Worm (Caenorhabditis elegans) whole organism, midembryonic: ENCODE measurements around the gene srz-74.

ENCODE experiments used
- cog-1 ChIP-seq: sonication (generic microtip); optimal IDR thresholded peaks from 2 replicates; lab custom pipeline; 2016; ENCODE audit warnings: missing genetic modification characterization, missing compliant biosample characterization
- flt-1 ChIP-seq: fragments of 200-800 bp; sonication (Bioruptor generic); IDR thresholded peaks from 2 replicates; pipeline ENCODE4 v1.3.6; 2022; ENCODE audit warnings: missing genetic modification characterization, missing compliant biosample characterization
- klf-2 ChIP-seq: fragments of 200-800 bp; sonication (Bioruptor generic); conservative IDR thresholded peaks from 2 replicates; pipeline ENCODE4 v1.3.6; 2022; ENCODE audit warnings: missing genetic modification reagents, missing genetic modification characterization, missing compliant biosample characterization
- ref-1 ChIP-seq: fragments of 200-800 bp; sonication (Bioruptor generic); conservative IDR thresholded peaks from 2 replicates; pipeline ENCODE4 v1.3.6; 2022; ENCODE audit warnings: missing genetic modification reagents, missing genetic modification characterization, missing compliant biosample characterization
- tab-1 ChIP-seq: fragments of 200-800 bp; sonication (Bioruptor generic); IDR thresholded peaks from 2 replicates; pipeline ENCODE4 v1.3.6; 2022; ENCODE audit warnings: missing genetic modification characterization, missing compliant biosample characterization

DNA sequence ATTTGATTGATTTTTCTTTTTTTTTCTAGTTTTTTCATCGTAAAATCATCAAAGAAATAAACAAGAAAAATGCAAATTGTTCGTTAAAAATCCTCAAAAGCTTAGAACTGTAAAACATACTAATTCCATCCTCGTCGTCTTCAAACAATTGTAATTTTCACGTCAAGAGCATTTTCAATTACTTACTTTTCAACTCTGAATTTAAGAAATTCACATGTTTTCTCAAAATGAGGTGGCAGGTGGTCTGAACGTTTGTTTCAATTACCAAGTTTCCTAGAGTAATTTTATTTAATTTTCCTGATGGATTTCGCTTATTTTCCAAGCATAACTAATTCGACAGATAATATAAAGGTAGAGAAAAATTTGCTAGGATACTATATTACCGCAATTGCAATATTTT is 5.9 kb upstream of the srz-74 start, which contains the start of gene srz-104:
- TF ChIP-seq tab-1 (GFP tag; lab: Robert Waterston, UW), result no peak
- no peak for TF ChIP-seq ref-1
- TF ChIP-seq flt-1, result no peak
- no peak for TF ChIP-seq cog-1 (tag; lab: Kevin White, UChicago)
- no peak for TF ChIP-seq klf-2
